Fruit fly (Drosophila melanogaster) whole organism, wandering third instar larva: Measurements from ENCODE around the gene SP1029.

ENCODE experiments used
- Abd-B ChIP-seq: fragments of >200 bp; optimal IDR thresholded peaks from 2 replicates; lab custom pipeline; 2017; ENCODE audit warnings: missing biosample characterization, missing genetic modification characterization
- CG32264 ChIP-seq: fragments of 200-800 bp; sonication (Bioruptor generic); optimal IDR thresholded peaks from 2 replicates; lab custom pipeline; 2016; ENCODE audit warnings: missing biosample characterization, missing genetic modification characterization
- Dfd ChIP-seq: fragments of >200 bp; optimal IDR thresholded peaks from 2 replicates; lab custom pipeline; 2017; ENCODE audit warnings: missing biosample characterization, missing genetic modification characterization
- Dif ChIP-seq: fragments of 200-275, 200-300 bp; sonication (Bioruptor generic); optimal IDR thresholded peaks from 2 replicates; lab custom pipeline; 2018; ENCODE audit warnings: missing biosample characterization, missing genetic modification characterization; ENCODE audit not compliant: partially characterized antibody
- Hnf4 ChIP-seq: fragments of 200-800 bp; sonication (Bioruptor generic); optimal IDR thresholded peaks from 2 replicates; lab custom pipeline; 2016; ENCODE audit warnings: missing biosample characterization, mild to moderate bottlenecking, missing genetic modification characterization
- OdsH ChIP-seq: fragments of 200-800 bp; sonication (Bioruptor generic); optimal IDR thresholded peaks from 2 replicates; lab custom pipeline; 2016; ENCODE audit warnings: missing biosample characterization, mild to moderate bottlenecking, missing genetic modification characterization
- Vsx2 ChIP-seq: fragments of 200-300, 225-300 bp; sonication (Bioruptor generic); optimal IDR thresholded peaks from 2 replicates; lab custom pipeline; 2018; ENCODE audit warnings: missing biosample characterization, missing genetic modification characterization; ENCODE audit not compliant: partially characterized antibody
- foxo ChIP-seq, 2 experiments: fragments of 200-800 bp; sonication (Bioruptor generic); optimal IDR thresholded peaks; 2 replicates in 1 of 2; 3 replicates in 1 of 2; lab custom pipeline; 2016 to 2017; ENCODE audit warnings: missing biosample characterization in 2 of 2, missing genetic modification characterization in 2 of 2
- fru ChIP-seq: fragments of 200-800 bp; sonication (Bioruptor generic); optimal IDR thresholded peaks from 3 replicates; lab custom pipeline; 2016; ENCODE audit warnings: missing biosample characterization, mild to moderate bottlenecking, missing genetic modification characterization
- h ChIP-seq: fragments of 200-800 bp; sonication (Bioruptor generic); optimal IDR thresholded peaks from 3 replicates; lab custom pipeline; 2016; ENCODE audit warnings: missing biosample characterization, mild to moderate bottlenecking, missing genetic modification characterization
- pan ChIP-seq: fragments of >200 bp; optimal IDR thresholded peaks from 2 replicates; lab custom pipeline; 2017
- psq ChIP-seq: fragments of 200-800 bp; sonication (Bioruptor generic); optimal IDR thresholded peaks from 3 replicates; lab custom pipeline; 2017; ENCODE audit warnings: missing biosample characterization, mild to moderate bottlenecking, missing genetic modification characterization, moderate library complexity
- sage ChIP-seq: fragments of 200-800 bp; sonication (Bioruptor generic); optimal IDR thresholded peaks from 2 replicates; lab custom pipeline; 2016; ENCODE audit warnings: missing biosample characterization, mild to moderate bottlenecking, missing genetic modification characterization
- tai ChIP-seq: sonication (Bioruptor generic); optimal IDR thresholded peaks from 2 replicates; lab custom pipeline; 2016; ENCODE audit warnings: missing biosample characterization, missing genetic modification characterization

dm6 chr3R:29255166-29255962, 5.1 kb upstream of the SP1029 start, which contains the start of gene stg:
- TF ChIP-seq pan (lab: Kevin White, UChicago) = no peak
- TF ChIP-seq fru = no peak
- TF ChIP-seq Vsx2 (GFP tag; lab: Kevin White, UChicago) = peak; percentile 41
- no peak for TF ChIP-seq h (GFP tag; lab: Kevin White, UChicago)
- no peak for TF ChIP-seq Dfd (GFP tag; lab: Kevin White, UChicago)
- TF ChIP-seq tai = no peak
- no peak for TF ChIP-seq CG32264 (GFP tag; lab: Kevin White, UChicago)
- TF ChIP-seq Dif = peak; percentile 39
- no peak for TF ChIP-seq sage (GFP tag; lab: Kevin White, UChicago)
- TF ChIP-seq Abd-B (GFP tag; lab: Kevin White, UChicago) = no peak
- TF ChIP-seq Hnf4 (GFP tag; lab: Kevin White, UChicago) = no peak
- no peak for TF ChIP-seq OdsH (GFP tag; lab: Kevin White, UChicago)
- TF ChIP-seq foxo (GFP tag; optimal IDR thresholded peaks at IDR 0.05; lab: Kevin White, UChicago) = no peak
- peak; percentile 83 for TF ChIP-seq psq
